Fruit fly (Drosophila melanogaster) whole organism, adult: ENCODE results near the gene CG11586.

Experiments
- CG33017 ChIP-seq: fragments of 200-800 bp; sonication (Bioruptor generic); optimal IDR thresholded peaks from 2 replicates; lab custom pipeline; 2018; ENCODE audit warnings: missing biosample characterization, mild to moderate bottlenecking, missing genetic modification characterization, moderate library complexity
- Clk ChIP-seq: fragments of 200-800 bp; sonication (Bioruptor generic); optimal IDR thresholded peaks from 2 replicates; lab custom pipeline; 2017; ENCODE audit warnings: missing biosample characterization, missing genetic modification characterization
- bab1 ChIP-seq: fragments of 200-800 bp; sonication (Bioruptor generic); optimal IDR thresholded peaks from 3 replicates; lab custom pipeline; 2019; ENCODE audit warnings: missing biosample characterization, mild to moderate bottlenecking, missing genetic modification characterization, moderate library complexity
- pad ChIP-seq: fragments of 200-800 bp; sonication (Bioruptor generic); optimal IDR thresholded peaks from 3 replicates; lab custom pipeline; 2017; ENCODE audit warnings: missing biosample characterization, missing genetic modification characterization, mild to moderate bottlenecking, moderate library complexity, missing genetic modification reagents

dm6 chr3L:4238195-4238594 lies 24.1 kb downstream of the CG11586 start:
- TF ChIP-seq Clk (GFP tag; lab: Kevin White, UChicago) (no peak), CG33017 (tag; lab: Kevin White, UChicago) (no peak), bab1 (GFP tag; lab: Kevin White, UChicago) (no peak), pad (GFP tag; lab: Kevin White, UChicago) (no peak)
